Worm (Caenorhabditis elegans) whole organism, L3 larva: ENCODE results near the gene M7.12.

Experiments used
- R02D3.7 ChIP-seq: fragments of 150-350 bp; optimal IDR thresholded peaks from 2 replicates; lab custom pipeline; 2014; ENCODE audit warnings: missing biosample characterization, missing genetic modification characterization
- ZK546.5 ChIP-seq: sonication (generic microtip); optimal IDR thresholded peaks from 2 replicates; lab custom pipeline; 2017; ENCODE audit warnings: missing biosample characterization, missing genetic modification characterization
- aly-2 ChIP-seq: fragments of 150-350 bp; optimal IDR thresholded peaks from 2 replicates; lab custom pipeline; 2014; ENCODE audit warnings: missing biosample characterization, missing genetic modification characterization
- ama-1 ChIP-seq: fragments of 150-350 bp; optimal IDR thresholded peaks from 2 replicates; lab custom pipeline; 2018
- ceh-16 ChIP-seq: sonication (generic microtip); optimal IDR thresholded peaks from 2 replicates; lab custom pipeline; 2017; ENCODE audit warnings: missing biosample characterization, missing genetic modification characterization
- ceh-28 ChIP-seq: fragments of 150-350 bp; optimal IDR thresholded peaks from 2 replicates; lab custom pipeline; 2014; ENCODE audit warnings: missing biosample characterization, missing genetic modification reagents, missing genetic modification characterization
- ceh-82 ChIP-seq: fragments of 150-350 bp; optimal IDR thresholded peaks from 2 replicates; lab custom pipeline; 2014; ENCODE audit warnings: missing biosample characterization, missing genetic modification characterization
- ceh-9 ChIP-seq: sonication (generic microtip); optimal IDR thresholded peaks from 2 replicates; lab custom pipeline; 2018; ENCODE audit warnings: missing biosample characterization, missing genetic modification characterization
- daf-12 ChIP-seq: fragments of 150-350 bp; optimal IDR thresholded peaks from 2 replicates; lab custom pipeline; 2014; ENCODE audit warnings: missing biosample characterization, missing genetic modification reagents, missing genetic modification characterization
- egl-27 ChIP-seq: sonication (generic microtip); optimal IDR thresholded peaks from 4 replicates; lab custom pipeline; 2017; ENCODE audit warnings: missing biosample characterization, missing genetic modification reagents, missing genetic modification characterization
- egl-5 ChIP-seq: fragments of 150-350 bp; optimal IDR thresholded peaks from 2 replicates; lab custom pipeline; 2017; ENCODE audit warnings: missing biosample characterization, missing genetic modification reagents, missing genetic modification characterization, inconsistent platforms
- elt-2 ChIP-seq: sonication (generic microtip); optimal IDR thresholded peaks from 2 replicates; lab custom pipeline; 2016; ENCODE audit warnings: missing genetic modification reagents, mild to moderate bottlenecking, missing genetic modification characterization, missing compliant biosample characterization
- elt-3 ChIP-seq, 3 experiments: fragments of 150-350 bp in 1 of 3; sonication (generic microtip) in 2 of 3; optimal IDR thresholded peaks; 2 replicates in 2 of 3; 4 replicates in 1 of 3; lab custom pipeline; 2014 to 2017; ENCODE audit warnings: missing biosample characterization in 3 of 3, missing genetic modification characterization in 3 of 3
- eor-1 ChIP-seq, 2 experiments: fragments of 150-350 bp; optimal IDR thresholded peaks; 2 replicates each; lab custom pipeline; 2014 to 2018; ENCODE audit warnings: missing biosample characterization in 2 of 2, missing genetic modification characterization in 2 of 2
- fkh-10 ChIP-seq: sonication (generic microtip); optimal IDR thresholded peaks from 2 replicates; lab custom pipeline; 2017; ENCODE audit warnings: missing biosample characterization, missing genetic modification reagents, missing genetic modification characterization
- fos-1 ChIP-seq: fragments of 150-350 bp; optimal IDR thresholded peaks from 2 replicates; lab custom pipeline; 2014; ENCODE audit warnings: missing biosample characterization, missing genetic modification characterization
- hmg-11 ChIP-seq: sonication (generic microtip); optimal IDR thresholded peaks from 2 replicates; lab custom pipeline; 2016; ENCODE audit warnings: missing genetic modification characterization, missing compliant biosample characterization
- jun-1 ChIP-seq: fragments of 150-350 bp; optimal IDR thresholded peaks from 2 replicates; lab custom pipeline; 2014; ENCODE audit warnings: missing biosample characterization, missing genetic modification reagents, missing genetic modification characterization
- lin-15B ChIP-seq: fragments of 150-350 bp; optimal IDR thresholded peaks from 2 replicates; lab custom pipeline; 2014; ENCODE audit warnings: missing biosample characterization, missing genetic modification characterization
- lsy-12 ChIP-seq: sonication (generic microtip); optimal IDR thresholded peaks from 2 replicates; lab custom pipeline; 2016; ENCODE audit warnings: mild to moderate bottlenecking, missing genetic modification characterization, missing compliant biosample characterization
- mdl-1 ChIP-seq: fragments of 150-350 bp; optimal IDR thresholded peaks from 2 replicates; lab custom pipeline; 2014; ENCODE audit warnings: missing biosample characterization, missing genetic modification characterization
- mml-1 ChIP-seq: fragments of 150-350 bp; sonication (generic microtip); optimal IDR thresholded peaks from 3 replicates; lab custom pipeline; 2014; ENCODE audit warnings: missing biosample characterization, missing genetic modification characterization
- nfya-1 ChIP-seq: sonication (generic microtip); optimal IDR thresholded peaks from 2 replicates; lab custom pipeline; 2017; ENCODE audit warnings: missing genetic modification characterization, mild to moderate bottlenecking, missing compliant biosample characterization, antibody characterized with exemption, moderate library complexity; ENCODE audit not compliant: insufficient read depth
- nhr-11 ChIP-seq: fragments of 150-350 bp; optimal IDR thresholded peaks from 2 replicates; lab custom pipeline; 2014; ENCODE audit warnings: missing biosample characterization, missing genetic modification characterization
- nhr-12 ChIP-seq: fragments of 150-350 bp; optimal IDR thresholded peaks from 2 replicates; lab custom pipeline; 2014; ENCODE audit warnings: missing biosample characterization, missing genetic modification characterization
- nhr-23 ChIP-seq: fragments of 150-350 bp; optimal IDR thresholded peaks from 2 replicates; lab custom pipeline; 2014; ENCODE audit warnings: missing biosample characterization, missing genetic modification reagents, missing genetic modification characterization
- nhr-237 ChIP-seq: fragments of 150-350 bp; optimal IDR thresholded peaks from 2 replicates; lab custom pipeline; 2014; ENCODE audit warnings: missing biosample characterization, missing genetic modification characterization
- nhr-25 ChIP-seq: sonication (generic microtip); optimal IDR thresholded peaks from 2 replicates; lab custom pipeline; 2017; ENCODE audit warnings: missing biosample characterization, missing genetic modification characterization
- nhr-43 ChIP-seq: sonication (generic microtip); optimal IDR thresholded peaks from 2 replicates; lab custom pipeline; 2016; ENCODE audit warnings: mild to moderate bottlenecking, missing genetic modification characterization, missing compliant biosample characterization; ENCODE audit not compliant: poor library complexity, severe bottlenecking
- nhr-67 ChIP-seq: fragments of 150-350 bp; optimal IDR thresholded peaks from 2 replicates; lab custom pipeline; 2014; ENCODE audit warnings: missing biosample characterization, missing genetic modification characterization
- nhr-76 ChIP-seq: fragments of 150-350 bp; sonication (generic microtip); optimal IDR thresholded peaks from 5 replicates; lab custom pipeline; 2014; ENCODE audit warnings: missing biosample characterization, missing genetic modification characterization
- nhr-77 ChIP-seq: fragments of 150-350 bp; optimal IDR thresholded peaks from 2 replicates; lab custom pipeline; 2014; ENCODE audit warnings: missing biosample characterization, missing genetic modification characterization
- pqm-1 ChIP-seq: fragments of 150-350 bp; optimal IDR thresholded peaks from 2 replicates; lab custom pipeline; 2017; ENCODE audit warnings: missing biosample characterization, missing genetic modification characterization, inconsistent platforms
- sea-2 ChIP-seq: fragments of 150-350 bp; sonication (generic microtip); optimal IDR thresholded peaks from 4 replicates; lab custom pipeline; 2014; ENCODE audit warnings: missing biosample characterization, missing genetic modification reagents, missing genetic modification characterization
- skn-1 ChIP-seq: fragments of 150-350 bp; optimal IDR thresholded peaks from 2 replicates; lab custom pipeline; 2014; ENCODE audit warnings: missing biosample characterization, missing genetic modification characterization
- snpc-4 ChIP-seq: fragments of 150-350 bp; optimal IDR thresholded peaks from 2 replicates; lab custom pipeline; 2014; ENCODE audit warnings: missing biosample characterization, missing genetic modification characterization
- tbx-2 ChIP-seq: sonication (generic microtip); optimal IDR thresholded peaks from 2 replicates; lab custom pipeline; 2016; ENCODE audit warnings: mild to moderate bottlenecking, missing genetic modification characterization, missing compliant biosample characterization
- unc-39 ChIP-seq: sonication (generic microtip); optimal IDR thresholded peaks from 4 replicates; lab custom pipeline; 2017; ENCODE audit warnings: missing biosample characterization, missing genetic modification characterization
- unc-62 ChIP-seq: fragments of 150-350 bp; sonication (generic microtip); optimal IDR thresholded peaks from 4 replicates; lab custom pipeline; 2014; ENCODE audit warnings: missing biosample characterization, missing genetic modification reagents, missing genetic modification characterization
- zag-1 ChIP-seq: fragments of 150-350 bp; optimal IDR thresholded peaks from 2 replicates; lab custom pipeline; 2014; ENCODE audit warnings: missing biosample characterization, missing genetic modification characterization
- ztf-11 ChIP-seq: fragments of 150-350 bp; optimal IDR thresholded peaks from 2 replicates; lab custom pipeline; 2014; ENCODE audit warnings: missing biosample characterization, missing genetic modification characterization
- ztf-4 ChIP-seq: fragments of 150-350 bp; optimal IDR thresholded peaks from 2 replicates; lab custom pipeline; 2014; ENCODE audit warnings: missing biosample characterization, missing genetic modification characterization

M7.12 gene

ce11 chrIV:11118837-11119491 lies 21.2 kb upstream of the M7.12 start, which contains the start of the genes imp-2 and enpl-1 (continued):
- TF ChIP-seq nhr-76 (no peak), R02D3.7 (tag; lab: Kevin White, UChicago) (peak; percentile 78), mdl-1 (tag; lab: Kevin White, UChicago) (peak; percentile 84), pqm-1 (peak; percentile 62), ztf-4 (no peak), egl-27 (tag; lab: Kevin White, UChicago) (peak; percentile 25), nhr-67 (tag; lab: Kevin White, UChicago) (no peak), nhr-23 (tag; lab: Kevin White, UChicago) (peak; percentile 92), snpc-4 (tag; lab: Kevin White, UChicago) (peak; percentile 23), elt-3 (tag; optimal IDR thresholded peaks at IDR 0.05; lab: Kevin White, UChicago) (no peak), ceh-28 (tag; lab: Kevin White, UChicago) (peak; percentile 79), elt-2 (tag; lab: Kevin White, UChicago) (peak; percentile 81), fkh-10 (GFP tag; lab: Kevin White, UChicago) (peak; percentile 49), lin-15B (tag; lab: Kevin White, UChicago) (peak; percentile 92)
- TF ChIP-seq, all 47 proteins: peak for 25

ce11 chrIV:11112641-11113040 lies 14.9 kb upstream of the M7.12 start, which contains the start of gene clc-9:
TSS of gene clc-9 (plus strand) at chrIV:11112941.
- TF ChIP-seq nhr-12 (tag; lab: Kevin White, UChicago) (no peak), aly-2 (tag; lab: Kevin White, UChicago) (no peak), hmg-11 (tag; lab: Kevin White, UChicago) (no peak), ZK546.5 (tag; lab: Kevin White, UChicago) (no peak), ceh-28 (tag; lab: Kevin White, UChicago) (no peak), nhr-11 (no peak)

- TF ChIP-seq egl-27 (tag; lab: Kevin White, UChicago) (no peak), nhr-25 (tag; lab: Kevin White, UChicago) (no peak), nfya-1 (tag; lab: Kevin White, UChicago) (peak; percentile 24), egl-5 (tag; lab: Kevin White, UChicago) (peak; percentile 3), daf-12 (tag; lab: Kevin White, UChicago) (no peak), ceh-28 (tag; lab: Kevin White, UChicago) (no peak)
Observed at ce11 chrIV:11111898-11112297, 14.1 kb upstream of the M7.12 start.

- no peak for TF ChIP-seq mdl-1 (tag; lab: Kevin White, UChicago)
- no peak for TF ChIP-seq ceh-9 (tag; lab: Kevin White, UChicago)
- peak; percentile 23 for TF ChIP-seq ceh-28 (tag; lab: Kevin White, UChicago)
- TF ChIP-seq pqm-1: peak; percentile 23
- TF ChIP-seq unc-62: no peak
- no peak for TF ChIP-seq ztf-4
- TF ChIP-seq snpc-4 (tag; lab: Kevin White, UChicago): peak; percentile 16
- peak; percentile 67 for TF ChIP-seq lin-15B (tag; lab: Kevin White, UChicago)
- TF ChIP-seq egl-5 (tag; lab: Kevin White, UChicago): no peak
- TF ChIP-seq eor-1 (tag; optimal IDR thresholded peaks at IDR 0.05; lab: Kevin White, UChicago): no peak
- TF ChIP-seq unc-39 (tag; lab: Kevin White, UChicago): no peak
- TF ChIP-seq jun-1: no peak
- no peak for TF ChIP-seq egl-27 (tag; lab: Kevin White, UChicago)
- TF ChIP-seq ceh-16 (tag; lab: Kevin White, UChicago): no peak
- TF ChIP-seq ZK546.5 (tag; lab: Kevin White, UChicago): no peak
- TF ChIP-seq nhr-43 (tag; lab: Kevin White, UChicago): no peak
- TF ChIP-seq nhr-67 (tag; lab: Kevin White, UChicago): no peak
- no peak for TF ChIP-seq nhr-11
- TF ChIP-seq ceh-82: no peak
- TF ChIP-seq lsy-12 (tag; lab: Kevin White, UChicago): no peak
- peak; percentile 78 for TF ChIP-seq nhr-23 (tag; lab: Kevin White, UChicago)
- TF ChIP-seq ztf-11 (tag; lab: Kevin White, UChicago): no peak
- TF ChIP-seq fos-1 (tag; lab: Kevin White, UChicago): no peak
- peak; percentile 8 for TF ChIP-seq skn-1 (tag; lab: Kevin White, UChicago)
- TF ChIP-seq ama-1 (lab: Kevin White, UChicago): no peak
- no peak for TF ChIP-seq nhr-77 (tag; lab: Kevin White, UChicago)
- TF ChIP-seq tbx-2 (tag; lab: Kevin White, UChicago): no peak
- TF ChIP-seq elt-2 (tag; lab: Kevin White, UChicago): peak; percentile 27
- TF ChIP-seq nfya-1 (tag; lab: Kevin White, UChicago): peak; percentile 91
- no peak for TF ChIP-seq fkh-10 (GFP tag; lab: Kevin White, UChicago)
- no peak for TF ChIP-seq zag-1 (tag; lab: Kevin White, UChicago)
- peak; percentile 39 for TF ChIP-seq nhr-25 (tag; lab: Kevin White, UChicago)
- no peak for TF ChIP-seq sea-2 (GFP tag; lab: Kevin White, UChicago)
- TF ChIP-seq daf-12 (tag; lab: Kevin White, UChicago): no peak
- no peak for TF ChIP-seq nhr-237
- peak; percentile 23 for TF ChIP-seq R02D3.7 (tag; lab: Kevin White, UChicago)
- TF ChIP-seq elt-3 (tag; optimal IDR thresholded peaks at IDR 0.05; lab: Kevin White, UChicago): no peak
- TF ChIP-seq mml-1 (tag; lab: Kevin White, UChicago): no peak
Observed at ce11 chrIV:11110995-11111619, 13.3 kb upstream of the M7.12 start, which contains the start of gene rps-5. TSS of gene rps-5 (minus strand) at chrIV:11111045.
